Worm (Caenorhabditis elegans) whole organism, young adult: ENCODE measurements around the gene F16H6.4.

Source experiments
- F39B2.1 ChIP-seq: fragments of 200-800 bp; sonication (Bioruptor generic); IDR thresholded peaks from 2 replicates; pipeline ENCODE4 v1.3.6; 2022; ENCODE audit warnings: missing genetic modification reagents, missing genetic modification characterization, missing compliant biosample characterization
- ceh-79 ChIP-seq: sonication (generic microtip); optimal IDR thresholded peaks from 2 replicates; lab custom pipeline; 2017; ENCODE audit warnings: mild to moderate bottlenecking, missing genetic modification characterization, missing compliant biosample characterization
- repo-1 ChIP-seq: sonication (generic microtip); optimal IDR thresholded peaks from 2 replicates; lab custom pipeline; 2017; ENCODE audit warnings: mild to moderate bottlenecking, missing genetic modification characterization, missing compliant biosample characterization
- unc-62 ChIP-seq: fragments of 150-350 bp; optimal IDR thresholded peaks from 2 replicates; lab custom pipeline; 2014; ENCODE audit warnings: missing biosample characterization, missing genetic modification reagents, missing genetic modification characterization

DNA sequence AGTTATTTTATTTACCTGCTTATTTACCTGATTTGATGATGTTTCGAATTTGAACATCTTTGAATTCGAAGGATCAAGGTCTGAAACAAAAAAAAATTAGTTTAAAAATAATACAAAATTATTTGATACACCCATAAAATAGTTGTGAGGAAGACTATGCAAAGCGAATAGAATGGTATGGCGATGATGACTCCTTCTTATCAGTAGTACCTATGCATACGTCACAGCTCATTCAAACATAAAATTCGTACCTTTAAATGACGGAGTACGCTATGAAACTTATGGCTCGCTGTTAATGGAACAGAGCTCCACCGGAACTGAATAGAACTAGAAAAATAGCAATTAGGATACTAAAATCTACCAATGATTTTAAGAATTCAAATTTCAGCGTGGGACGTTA is 53.7 kb downstream of the F16H6.4 start, which contains the start of gene R10E8.1:
- TF ChIP-seq F39B2.1 (GFP tag; lab: Robert Waterston, UW) (no peak), unc-62 (no peak), repo-1 (no peak), ceh-79 (no peak)
